Fruit fly (Drosophila melanogaster): Measurements from ENCODE around the gene CG12170.

CG12170 gene

dm6 chr3R:5591398-5591853, 45.6 kb upstream of the CG12170 start, which contains the start of the genes noi and Vha26 (continued):
- TF ChIP-seq CG1792 (GFP tag; optimal IDR thresholded peaks at IDR 0.05) = no peak
- TF ChIP-seq CG7556 (GFP tag; optimal IDR thresholded peaks at IDR 0.05) = no peak
- TF ChIP-seq B-H1 (GFP tag; IDR thresholded peaks at IDR 0.05) = no peak
- TF ChIP-seq lmd (GFP tag; IDR thresholded peaks at IDR 0.05) = no peak
- TF ChIP-seq Abd-B (GFP tag; optimal IDR thresholded peaks at IDR 0.05) = no peak
- 0 out of 2 replicates have a peak, but pooled peaks have one; percentile 43 for TF ChIP-seq sob (GFP tag; IDR thresholded peaks at IDR 0.05)
- TF ChIP-seq CG6654 (GFP tag; optimal IDR thresholded peaks at IDR 0.05) = no peak
- no peak for TF ChIP-seq schlank (tag; optimal IDR thresholded peaks at IDR 0.05)
- no peak for TF ChIP-seq Lim3 (GFP tag; IDR thresholded peaks at IDR 0.05)
- peak; percentile 22 for TF ChIP-seq CG3281 (GFP tag; optimal IDR thresholded peaks at IDR 0.05)
- no peak for TF ChIP-seq trh (GFP tag; optimal IDR thresholded peaks at IDR 0.05)
- peak; percentile 41 for TF ChIP-seq Max (GFP tag; optimal IDR thresholded peaks at IDR 0.05)
- TF ChIP-seq CG6175 (GFP tag; IDR thresholded peaks at IDR 0.05) = no peak
- TF ChIP-seq hbn (GFP tag; IDR thresholded peaks at IDR 0.05; ENCODE audit: partially characterized antibody) = 0 out of 2 replicates have a peak, but pooled peaks have one; percentile 27
- no peak for TF ChIP-seq CG7786 (GFP tag; optimal IDR thresholded peaks at IDR 0.05)
- no peak for TF ChIP-seq Hmx (GFP tag; optimal IDR thresholded peaks at IDR 0.05)
- no peak for TF ChIP-seq fd102C (GFP tag; optimal IDR thresholded peaks at IDR 0.05)
- TF ChIP-seq CG12942 (GFP tag; optimal IDR thresholded peaks at IDR 0.05) = no peak
- no peak for TF ChIP-seq Hr39 (optimal IDR thresholded peaks at IDR 0.05)
- no peak for TF ChIP-seq CG11723 (GFP tag; optimal IDR thresholded peaks at IDR 0.05)
- TF ChIP-seq CG2678 (tag; optimal IDR thresholded peaks at IDR 0.05) = no peak
- no peak for TF ChIP-seq ato (GFP tag; IDR thresholded peaks at IDR 0.05; ENCODE audit: partially characterized antibody)
- TF ChIP-seq ewg (GFP tag; optimal IDR thresholded peaks at IDR 0.05) = no peak
- TF ChIP-seq h (optimal IDR thresholded peaks at IDR 0.05) = no peak
- TF ChIP-seq CG31441 (GFP tag; IDR thresholded peaks at IDR 0.05) = no peak; the same call in 1 of the 2 replicates
- no peak for TF ChIP-seq Kr (GFP tag; optimal IDR thresholded peaks at IDR 0.05)
- TF ChIP-seq cad (GFP tag; optimal IDR thresholded peaks at IDR 0.05) = no peak
- no peak for TF ChIP-seq repo (GFP tag; optimal IDR thresholded peaks at IDR 0.05)
- TF ChIP-seq gt (GFP tag; IDR thresholded peaks at IDR 0.05) = no peak
- TF ChIP-seq Tbp (GFP tag; optimal IDR thresholded peaks at IDR 0.05) = no peak
- TF ChIP-seq salm (tag; optimal IDR thresholded peaks at IDR 0.05) = no peak
- TF ChIP-seq CG11398 (GFP tag; optimal IDR thresholded peaks at IDR 0.05) = no peak
- no peak for TF ChIP-seq ERR (GFP tag; optimal IDR thresholded peaks at IDR 0.05)
- TF ChIP-seq zen (tag; optimal IDR thresholded peaks at IDR 0.05) = peak; percentile 76
- TF ChIP-seq Trl (optimal IDR thresholded peaks at IDR 0.05) = no peak
- no peak for TF ChIP-seq Trl (GFP tag; optimal IDR thresholded peaks at IDR 0.05)
- TF ChIP-seq CG34422 (GFP tag; IDR thresholded peaks at IDR 0.05) = no peak
- peak; percentile 63 for TF ChIP-seq sug (tag; optimal IDR thresholded peaks at IDR 0.05)
- peak; percentile 42 for TF ChIP-seq CG12155 (GFP tag; optimal IDR thresholded peaks at IDR 0.05)
- TF ChIP-seq CG8924 (tag; optimal IDR thresholded peaks at IDR 0.05) = no peak
- TF ChIP-seq Gsc (GFP tag; IDR thresholded peaks at IDR 0.05) = no peak
- no peak for TF ChIP-seq br (optimal IDR thresholded peaks at IDR 0.05)
- TF ChIP-seq gro (GFP tag; optimal IDR thresholded peaks at IDR 0.05) = no peak
- no peak for TF ChIP-seq CG7987 (GFP tag; optimal IDR thresholded peaks at IDR 0.05)
- peak; percentile 59 for TF ChIP-seq zfh2 (GFP tag; optimal IDR thresholded peaks at IDR 0.05)
- TF ChIP-seq CG33557 (GFP tag; optimal IDR thresholded peaks at IDR 0.05) = no peak
- TF ChIP-seq Ada2b (GFP tag; IDR thresholded peaks at IDR 0.05) = no peak
- no peak for TF ChIP-seq ken (GFP tag; IDR thresholded peaks at IDR 0.05)
- TF ChIP-seq CG17829 (tag; optimal IDR thresholded peaks at IDR 0.05) = peak; percentile 73
- TF ChIP-seq chn (GFP tag; optimal IDR thresholded peaks at IDR 0.05) = no peak
- TF ChIP-seq CG43689 (GFP tag; IDR thresholded peaks at IDR 0.05) = no peak
- TF ChIP-seq bowl (GFP tag; IDR thresholded peaks at IDR 0.05) = no peak
- TF ChIP-seq Lpt (GFP tag; optimal IDR thresholded peaks at IDR 0.05) = no peak
- TF ChIP-seq CG1603 (tag; optimal IDR thresholded peaks at IDR 0.05) = peak; percentile 85
